Worm (Caenorhabditis elegans): ENCODE measurements around the gene C49G7.10.

- TF ChIP-seq pqm-1 (tag; optimal IDR thresholded peaks at IDR 0.05) (no peak), ceh-19 (GFP tag; optimal IDR thresholded peaks at IDR 0.05) (no peak), ets-4 (tag; optimal IDR thresholded peaks at IDR 0.05) (no peak), ceh-18 (tag; optimal IDR thresholded peaks at IDR 0.05) (no peak), ceh-31 (tag; optimal IDR thresholded peaks at IDR 0.05) (no peak), fkh-10 (GFP tag; optimal IDR thresholded peaks at IDR 0.05) (no peak), K02D7.2 (tag; optimal IDR thresholded peaks at IDR 0.05) (no peak)
Observed at ce11 chrV:4021776-4022175, 20.0 kb downstream of the C49G7.10 start, which contains the start of gene K09D9.14.
